Worm (Caenorhabditis elegans) whole organism, late embryonic: ENCODE data around the gene F55C9.5.

Experiments used
- ceh-14 ChIP-seq: sonication (generic microtip); optimal IDR thresholded peaks from 2 replicates; lab custom pipeline; 2016; ENCODE audit warnings: missing genotype, missing genetic modification characterization, missing compliant biosample characterization
- dve-1 ChIP-seq: sonication (generic microtip); optimal IDR thresholded peaks from 2 replicates; lab custom pipeline; 2017; ENCODE audit warnings: antibody characterized with exemption, mild to moderate bottlenecking, missing genetic modification characterization, missing compliant biosample characterization
- odd-2 ChIP-seq: sonication (generic microtip); optimal IDR thresholded peaks from 2 replicates; lab custom pipeline; 2017; ENCODE audit warnings: antibody characterized with exemption, mild to moderate bottlenecking, missing genetic modification characterization, missing compliant biosample characterization

DNA sequence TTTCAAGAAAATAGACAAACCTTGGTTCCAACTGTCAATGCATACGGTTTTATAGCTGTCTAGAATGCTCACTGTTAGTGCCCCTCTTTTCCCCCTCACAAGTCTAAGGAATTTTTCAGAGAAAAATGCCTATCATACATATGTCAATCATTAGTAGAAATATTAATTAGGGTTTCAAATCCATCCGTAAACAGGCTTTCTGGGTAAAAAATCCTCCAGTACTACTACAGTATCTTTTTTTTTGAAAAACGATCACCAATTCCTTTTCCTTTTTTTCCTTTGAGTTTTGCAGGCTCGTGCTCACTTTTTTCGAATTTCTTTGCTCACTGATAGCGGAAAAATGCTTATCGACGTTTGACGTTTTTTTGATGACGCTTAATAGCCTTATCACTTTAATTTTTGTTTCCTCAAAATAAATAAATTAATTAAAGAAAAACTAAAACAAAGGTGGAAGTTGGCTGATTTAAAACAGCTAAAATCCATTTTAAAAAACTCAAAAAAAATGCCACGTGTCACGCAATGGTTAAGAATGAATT lies 26.6 kb upstream of the F55C9.5 start, which contains the start of gene C43D7.7:
- no peak for TF ChIP-seq odd-2
- TF ChIP-seq ceh-14 (tag; lab: Kevin White, UChicago) = no peak
- no peak for TF ChIP-seq dve-1 (tag; lab: Kevin White, UChicago)
